Worm (Caenorhabditis elegans) whole organism, L3 larva: ENCODE results near the gene srg-20.
"Not testable (repeated sequence)": the region's sequence is repeated elsewhere in the genome, so short reads cannot be mapped to it uniquely, and the experiment has no call there.

Experiments
- ZK546.5 ChIP-seq: sonication (generic microtip); optimal IDR thresholded peaks from 2 replicates; lab custom pipeline; 2017; ENCODE audit warnings: missing biosample characterization, missing genetic modification characterization
- ama-1 ChIP-seq: fragments of 150-350 bp; optimal IDR thresholded peaks from 2 replicates; lab custom pipeline; 2018
- ceh-82 ChIP-seq: fragments of 150-350 bp; optimal IDR thresholded peaks from 2 replicates; lab custom pipeline; 2014; ENCODE audit warnings: missing biosample characterization, missing genetic modification characterization
- ceh-9 ChIP-seq: sonication (generic microtip); optimal IDR thresholded peaks from 2 replicates; lab custom pipeline; 2018; ENCODE audit warnings: missing biosample characterization, missing genetic modification characterization
- egl-27 ChIP-seq: sonication (generic microtip); optimal IDR thresholded peaks from 4 replicates; lab custom pipeline; 2017; ENCODE audit warnings: missing biosample characterization, missing genetic modification reagents, missing genetic modification characterization
- elt-1 ChIP-seq: fragments of 150-350 bp; optimal IDR thresholded peaks from 2 replicates; lab custom pipeline; 2014; ENCODE audit warnings: missing biosample characterization, missing genetic modification characterization
- elt-2 ChIP-seq: sonication (generic microtip); optimal IDR thresholded peaks from 2 replicates; lab custom pipeline; 2016; ENCODE audit warnings: missing genetic modification reagents, mild to moderate bottlenecking, missing genetic modification characterization, missing compliant biosample characterization
- elt-3 ChIP-seq, 3 experiments: fragments of 150-350 bp in 1 of 3; sonication (generic microtip) in 2 of 3; optimal IDR thresholded peaks; 2 replicates in 2 of 3; 4 replicates in 1 of 3; lab custom pipeline; 2014 to 2017; ENCODE audit warnings: missing biosample characterization in 3 of 3, missing genetic modification characterization in 3 of 3
- fkh-2 ChIP-seq: fragments of 150-350 bp; optimal IDR thresholded peaks from 2 replicates; lab custom pipeline; 2014; ENCODE audit warnings: missing biosample characterization, missing genetic modification reagents, missing genetic modification characterization
- hmg-11 ChIP-seq: sonication (generic microtip); optimal IDR thresholded peaks from 2 replicates; lab custom pipeline; 2016; ENCODE audit warnings: missing genetic modification characterization, missing compliant biosample characterization
- jun-1 ChIP-seq: fragments of 150-350 bp; optimal IDR thresholded peaks from 2 replicates; lab custom pipeline; 2014; ENCODE audit warnings: missing biosample characterization, missing genetic modification reagents, missing genetic modification characterization
- lin-15B ChIP-seq: fragments of 150-350 bp; optimal IDR thresholded peaks from 2 replicates; lab custom pipeline; 2014; ENCODE audit warnings: missing biosample characterization, missing genetic modification characterization
- lsy-12 ChIP-seq: sonication (generic microtip); optimal IDR thresholded peaks from 2 replicates; lab custom pipeline; 2016; ENCODE audit warnings: mild to moderate bottlenecking, missing genetic modification characterization, missing compliant biosample characterization
- nfya-1 ChIP-seq: sonication (generic microtip); optimal IDR thresholded peaks from 2 replicates; lab custom pipeline; 2017; ENCODE audit warnings: missing genetic modification characterization, mild to moderate bottlenecking, missing compliant biosample characterization, antibody characterized with exemption, moderate library complexity; ENCODE audit not compliant: insufficient read depth
- nhr-237 ChIP-seq: fragments of 150-350 bp; optimal IDR thresholded peaks from 2 replicates; lab custom pipeline; 2014; ENCODE audit warnings: missing biosample characterization, missing genetic modification characterization
- nhr-25 ChIP-seq: sonication (generic microtip); optimal IDR thresholded peaks from 2 replicates; lab custom pipeline; 2017; ENCODE audit warnings: missing biosample characterization, missing genetic modification characterization
- nhr-28 ChIP-seq: fragments of 150-350 bp; optimal IDR thresholded peaks from 2 replicates; lab custom pipeline; 2014; ENCODE audit warnings: missing biosample characterization, missing genetic modification characterization
- nhr-43 ChIP-seq: sonication (generic microtip); optimal IDR thresholded peaks from 2 replicates; lab custom pipeline; 2016; ENCODE audit warnings: mild to moderate bottlenecking, missing genetic modification characterization, missing compliant biosample characterization; ENCODE audit not compliant: poor library complexity, severe bottlenecking
- nhr-67 ChIP-seq: fragments of 150-350 bp; optimal IDR thresholded peaks from 2 replicates; lab custom pipeline; 2014; ENCODE audit warnings: missing biosample characterization, missing genetic modification characterization
- nhr-77 ChIP-seq: fragments of 150-350 bp; optimal IDR thresholded peaks from 2 replicates; lab custom pipeline; 2014; ENCODE audit warnings: missing biosample characterization, missing genetic modification characterization
- pha-4 ChIP-seq: fragments of 150-350 bp; optimal IDR thresholded peaks from 2 replicates; lab custom pipeline; 2014; ENCODE audit warnings: missing biosample characterization, missing genetic modification reagents, missing genetic modification characterization
- pqm-1 ChIP-seq: fragments of 150-350 bp; optimal IDR thresholded peaks from 2 replicates; lab custom pipeline; 2017; ENCODE audit warnings: missing biosample characterization, missing genetic modification characterization, inconsistent platforms
- sea-2 ChIP-seq: fragments of 150-350 bp; sonication (generic microtip); optimal IDR thresholded peaks from 4 replicates; lab custom pipeline; 2014; ENCODE audit warnings: missing biosample characterization, missing genetic modification reagents, missing genetic modification characterization
- unc-62 ChIP-seq: fragments of 150-350 bp; sonication (generic microtip); optimal IDR thresholded peaks from 4 replicates; lab custom pipeline; 2014; ENCODE audit warnings: missing biosample characterization, missing genetic modification reagents, missing genetic modification characterization
- zag-1 ChIP-seq: fragments of 150-350 bp; optimal IDR thresholded peaks from 2 replicates; lab custom pipeline; 2014; ENCODE audit warnings: missing biosample characterization, missing genetic modification characterization
- ztf-11 ChIP-seq: fragments of 150-350 bp; optimal IDR thresholded peaks from 2 replicates; lab custom pipeline; 2014; ENCODE audit warnings: missing biosample characterization, missing genetic modification characterization

The srg-20 gene

ce11 chrII:1636392-1636791 lies at the start of gene srg-20:
TSS of gene srg-20 (plus strand) at chrII:1636692.
- not testable (repeated sequence) for TF ChIP-seq nfya-1, lin-15B, ceh-9 (tag; lab: Kevin White, UChicago)

- TF ChIP-seq fkh-2 (tag; lab: Kevin White, UChicago), result no peak
- no peak for TF ChIP-seq sea-2 (GFP tag; lab: Kevin White, UChicago)
- no peak for TF ChIP-seq nhr-77 (tag; lab: Kevin White, UChicago)
- no peak for TF ChIP-seq lin-15B (tag; lab: Kevin White, UChicago)
- TF ChIP-seq egl-27 (tag; lab: Kevin White, UChicago), result no peak
- no peak for TF ChIP-seq ztf-11 (tag; lab: Kevin White, UChicago)
- TF ChIP-seq elt-3 (tag; optimal IDR thresholded peaks at IDR 0.05; lab: Kevin White, UChicago), result no peak
- TF ChIP-seq nhr-237, result no peak
- no peak for TF ChIP-seq unc-62 (GFP tag; lab: Kevin White, UChicago)
- TF ChIP-seq zag-1 (tag; lab: Kevin White, UChicago), result no peak
- no peak for TF ChIP-seq nhr-67 (tag; lab: Kevin White, UChicago)
- no peak for TF ChIP-seq jun-1
- TF ChIP-seq ama-1, result no peak
- TF ChIP-seq lsy-12, result no peak
These were observed 46.6 kb upstream of the srg-20 start, which contains the start of gene T07H3.7 for ce11 chrII:1589845-1590244. TSS of gene T07H3.7 (minus strand) at chrII:1589945.

- TF ChIP-seq nhr-43 (tag; lab: Kevin White, UChicago), result no peak
- no peak for TF ChIP-seq nhr-28 (tag; lab: Kevin White, UChicago)
- no peak for TF ChIP-seq lin-15B (tag; lab: Kevin White, UChicago)
- no peak for TF ChIP-seq pha-4 (tag; lab: Kevin White, UChicago)
- no peak for TF ChIP-seq hmg-11 (tag; lab: Kevin White, UChicago)
- no peak for TF ChIP-seq nfya-1 (tag; lab: Kevin White, UChicago)
- TF ChIP-seq nhr-77 (tag; lab: Kevin White, UChicago), result no peak
- TF ChIP-seq unc-62 (GFP tag; lab: Kevin White, UChicago), result no peak
- no peak for TF ChIP-seq ZK546.5
- no peak for TF ChIP-seq nhr-25 (tag; lab: Kevin White, UChicago)
These were observed 41.4 kb upstream of the srg-20 start, which contains the start of gene clec-20 for ce11 chrII:1595137-1595536. TSS of gene clec-20 (minus strand) at chrII:1595237.

DNA sequence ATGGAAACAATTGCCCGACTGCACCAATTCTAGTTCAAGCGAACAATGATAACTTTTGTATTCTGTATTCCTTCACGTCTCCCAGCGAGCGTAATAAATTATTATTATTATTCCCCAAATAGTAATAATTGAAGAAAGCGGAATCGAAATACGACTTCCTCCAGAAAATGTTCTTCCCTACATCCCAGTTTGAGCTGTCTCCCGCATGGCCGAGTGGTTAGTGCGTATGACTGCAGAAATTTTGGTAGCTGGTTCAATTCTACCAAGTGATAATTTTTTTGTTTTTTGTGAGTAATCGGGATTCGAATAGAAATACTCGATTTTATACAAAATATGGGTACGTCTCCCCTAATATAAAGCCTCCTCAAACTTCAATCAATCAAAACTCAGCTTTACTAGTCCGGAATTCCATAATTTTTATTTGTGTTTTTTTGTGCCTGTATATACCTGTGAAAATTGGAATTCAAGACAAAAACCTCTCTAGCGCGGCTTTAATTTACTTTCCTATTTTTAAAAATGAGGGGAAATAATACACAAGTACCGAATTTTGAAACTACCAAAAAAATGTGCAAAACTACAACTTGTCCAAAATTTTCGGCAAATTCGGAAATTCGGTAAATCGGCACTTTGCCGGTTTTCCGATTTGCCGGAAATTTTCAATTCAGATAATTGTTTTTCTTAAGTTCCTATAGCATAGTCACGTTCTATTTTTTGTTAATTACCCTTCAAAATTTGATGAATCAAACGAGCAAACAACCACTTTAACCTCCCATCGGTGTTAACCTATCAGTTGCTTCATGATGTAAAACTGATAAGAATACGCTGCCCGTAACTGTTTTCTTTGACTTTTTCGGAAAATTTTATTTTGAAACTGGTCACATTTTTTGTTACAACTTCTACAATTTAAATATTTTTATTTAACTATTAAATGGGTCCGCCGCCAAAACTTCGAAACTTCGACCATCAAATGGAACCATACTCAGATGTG lies 39.1 kb upstream of the srg-20 start, which contains the start of gene bath-46:
bath-46 (plus strand) TSS at position 806 of the 988 bp plus-strand sequence.
- TF ChIP-seq nhr-28 (tag; lab: Kevin White, UChicago), result no peak
- TF ChIP-seq elt-2 (tag; lab: Kevin White, UChicago), result peak; percentile 73
- TF ChIP-seq pqm-1 (tag; lab: Kevin White, UChicago), result peak; percentile 49

ce11 chrII:1600661-1601060 lies 35.8 kb upstream of the srg-20 start, which contains the start of gene bath-26:
TSS of gene bath-26 (minus strand) at chrII:1600761.
- TF ChIP-seq pqm-1 (tag; lab: Kevin White, UChicago), result no peak
- no peak for TF ChIP-seq ztf-11 (tag; lab: Kevin White, UChicago)
- TF ChIP-seq zag-1 (tag; lab: Kevin White, UChicago), result no peak

ce11 chrII:1601507-1601906 lies 35.0 kb upstream of the srg-20 start, which contains the start of gene bath-47:
TSS of gene bath-47 (plus strand) at chrII:1601811.
- TF ChIP-seq ceh-82 (tag; lab: Kevin White, UChicago) (no peak), lsy-12 (no peak), ZK546.5 (no peak), pqm-1 (tag; lab: Kevin White, UChicago) (peak; percentile 36), elt-2 (tag; lab: Kevin White, UChicago) (peak; percentile 59), elt-1 (tag; lab: Kevin White, UChicago) (no peak)
